Fruit fly (Drosophila melanogaster): ENCODE results near the gene cad.
A peak's percentile ranks its signal among the peaks of the same experiment; 100 is the strongest.

The cad gene

DNA sequence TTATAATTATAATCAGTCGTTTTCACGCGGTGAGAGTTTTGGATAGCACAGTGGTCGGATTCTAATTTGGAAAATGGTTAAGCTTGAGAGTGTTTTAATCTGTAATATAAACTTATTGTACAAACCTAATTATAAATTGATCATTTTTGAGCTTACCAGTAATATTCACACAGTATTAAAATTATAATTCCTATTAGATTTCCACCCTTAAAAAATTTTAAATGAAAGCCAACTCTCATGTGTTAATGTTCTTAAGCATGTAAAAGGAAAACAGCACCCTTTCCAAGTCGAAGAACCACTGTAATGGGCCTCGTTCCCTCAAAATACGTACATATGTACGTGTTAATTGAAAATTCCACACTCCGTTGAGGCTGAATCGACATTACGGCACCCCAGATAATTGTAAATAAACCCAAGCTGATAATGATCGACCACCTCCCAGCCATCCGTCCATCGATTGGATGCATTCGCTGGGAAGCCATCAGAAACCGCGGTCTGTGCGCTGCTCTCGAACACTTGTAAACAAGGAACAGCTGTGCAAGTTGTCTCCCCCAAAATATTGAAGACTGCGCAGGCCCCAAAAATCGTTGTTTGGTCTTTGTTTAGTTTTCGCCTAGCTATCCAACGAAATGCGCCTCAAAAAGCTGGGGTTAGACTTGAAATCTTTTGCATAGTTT, 10.6 kb upstream of the cad start (continued):
- TF ChIP-seq CG7928 (GFP tag; optimal IDR thresholded peaks at IDR 0.05), result no peak
- peak in 1 of 2 experiments; percentile 69 for TF ChIP-seq bsh (GFP tag; optimal IDR thresholded peaks at IDR 0.05)
- TF ChIP-seq tio (GFP tag; optimal IDR thresholded peaks at IDR 0.05), result peak; percentile 33
- TF ChIP-seq Bdp1 (GFP tag; optimal IDR thresholded peaks at IDR 0.05), result no peak
- peak; percentile 41; the same call in 1 of the 2 replicates for TF ChIP-seq CG11696 (GFP tag; IDR thresholded peaks at IDR 0.05)
- peak; percentile 50; the same call in 2 of the 3 replicates for TF ChIP-seq tgo (GFP tag; IDR thresholded peaks at IDR 0.05)
- no peak for TF ChIP-seq Oaz (GFP tag; IDR thresholded peaks at IDR 0.05)
- TF ChIP-seq CG31441 (GFP tag; IDR thresholded peaks at IDR 0.05), result peak; percentile 48; the same call in 1 of the 2 replicates
- no peak; the same call in 1 of the 2 replicates for TF ChIP-seq HLH3B (GFP tag; IDR thresholded peaks at IDR 0.05)
- no peak for TF ChIP-seq HLH4C (GFP tag; IDR thresholded peaks at IDR 0.05; ENCODE audit: partially characterized antibody)
- no peak for TF ChIP-seq Lhr (GFP tag; optimal IDR thresholded peaks at IDR 0.05)
- TF ChIP-seq CG33557 (GFP tag; optimal IDR thresholded peaks at IDR 0.05), result peak; percentile 24
- peak; percentile 69 for TF ChIP-seq grau (tag; optimal IDR thresholded peaks at IDR 0.05)
- TF ChIP-seq Dip3 (GFP tag; optimal IDR thresholded peaks at IDR 0.05), result no peak
- TF ChIP-seq gfzf (GFP tag; optimal IDR thresholded peaks at IDR 0.05), result no peak
- TF ChIP-seq CG13123 (GFP tag; optimal IDR thresholded peaks at IDR 0.05), result no peak
- TF ChIP-seq chm (GFP tag; IDR thresholded peaks at IDR 0.05), result no peak; the same call in 1 of the 2 replicates
- TF ChIP-seq Max (GFP tag; optimal IDR thresholded peaks at IDR 0.05), result peak; percentile 18
- TF ChIP-seq CG11085 (GFP tag; IDR thresholded peaks at IDR 0.05), result no peak
- peak; percentile 39; the same call in 1 of the 2 replicates for TF ChIP-seq gsb (GFP tag; IDR thresholded peaks at IDR 0.05)
- no peak for TF ChIP-seq Six4 (GFP tag; optimal IDR thresholded peaks at IDR 0.05)
- TF ChIP-seq CG6683 (GFP tag; optimal IDR thresholded peaks at IDR 0.05), result no peak
- peak; percentile 50 for TF ChIP-seq Rfx (GFP tag; IDR thresholded peaks at IDR 0.05)
- no peak for TF ChIP-seq dati (GFP tag; IDR thresholded peaks at IDR 0.05)
- TF ChIP-seq CG8281 (tag; optimal IDR thresholded peaks at IDR 0.05), result no peak
- TF ChIP-seq Spps (tag; optimal IDR thresholded peaks at IDR 0.05), result no peak
- TF ChIP-seq CG43689 (GFP tag; IDR thresholded peaks at IDR 0.05), result no peak
- TF ChIP-seq slbo (GFP tag; IDR thresholded peaks at IDR 0.05), result peak; percentile 66
- no peak for TF ChIP-seq CG10462 (GFP tag; optimal IDR thresholded peaks at IDR 0.05)
- TF ChIP-seq CG3726 (GFP tag; IDR thresholded peaks at IDR 0.05), result no peak
- TF ChIP-seq CG18262 (tag; optimal IDR thresholded peaks at IDR 0.05), result peak; percentile 64
- no peak for TF ChIP-seq CG7786 (GFP tag; optimal IDR thresholded peaks at IDR 0.05)
- no peak for TF ChIP-seq shn (GFP tag; optimal IDR thresholded peaks at IDR 0.05)
- TF ChIP-seq nom (GFP tag; optimal IDR thresholded peaks at IDR 0.05), result no peak
- peak; percentile 12 for TF ChIP-seq CG11723 (GFP tag; optimal IDR thresholded peaks at IDR 0.05)

- TF ChIP-seq CG15479 (GFP tag; optimal IDR thresholded peaks at IDR 0.05) (peak; percentile 74), CG10321 (GFP tag; IDR thresholded peaks at IDR 0.05) (no peak)
These were observed 9.6 kb upstream of the cad start for dm6 chr2L:20760956-20761355.

dm6 chr2L:20761951-20762538, 8.5 kb upstream of the cad start:
- TF ChIP-seq Eip74EF (GFP tag; optimal IDR thresholded peaks at IDR 0.05), result peak in 1 of 2 experiments; percentile 23
- TF ChIP-seq CG11696 (GFP tag; IDR thresholded peaks at IDR 0.05), result peak; percentile 26; the same call in 1 of the 2 replicates
- TF ChIP-seq tio (GFP tag; optimal IDR thresholded peaks at IDR 0.05), result peak; percentile 28
- TF ChIP-seq vfl (GFP tag; optimal IDR thresholded peaks at IDR 0.05), result no peak
- TF ChIP-seq Atf6 (GFP tag; IDR thresholded peaks at IDR 0.05), result 0 out of 2 replicates have a peak, but pooled peaks have one; percentile 33
- 0 out of 2 replicates have a peak, but pooled peaks have one; percentile 25 for TF ChIP-seq Adf1 (GFP tag; IDR thresholded peaks at IDR 0.05)
- peak; percentile 36 for TF ChIP-seq Max (GFP tag; optimal IDR thresholded peaks at IDR 0.05)
- peak; percentile 56 for TF ChIP-seq CG2678 (tag; optimal IDR thresholded peaks at IDR 0.05)
- TF ChIP-seq tna (GFP tag; IDR thresholded peaks at IDR 0.05; ENCODE audit: partially characterized antibody), result no peak
- TF ChIP-seq btn (GFP tag; optimal IDR thresholded peaks at IDR 0.05), result no peak
- peak; percentile 81 for TF ChIP-seq Drgx (GFP tag; IDR thresholded peaks at IDR 0.05)
- peak; percentile 46 for TF ChIP-seq esg (GFP tag; conservative IDR thresholded peaks at IDR 0.05)
- no peak for TF ChIP-seq tup (GFP tag; optimal IDR thresholded peaks at IDR 0.05)
- TF ChIP-seq Ssrp (tag; optimal IDR thresholded peaks at IDR 0.05), result peak; percentile 17

Measured in whole organism, embryonic.